Worm (Caenorhabditis elegans): Measurements from ENCODE around the gene srbc-67.

ce11 chrV:3507691-3508090, 33.3 kb downstream of the srbc-67 start, which contains the start of gene str-225:
- TF ChIP-seq aha-1 (tag) (no peak), nhr-76 (tag; optimal IDR thresholded peaks at IDR 0.05) (no peak), unc-130 (GFP tag; optimal IDR thresholded peaks at IDR 0.05) (no peak), mdl-1 (tag; optimal IDR thresholded peaks at IDR 0.05) (no peak), spr-1 (tag; optimal IDR thresholded peaks at IDR 0.05) (no peak), unc-39 (tag; optimal IDR thresholded peaks at IDR 0.05) (no peak), jun-1 (tag; optimal IDR thresholded peaks at IDR 0.05) (no peak), lin-29 (GFP tag; IDR thresholded peaks at IDR 0.05) (no peak), nhr-28 (tag; optimal IDR thresholded peaks at IDR 0.05) (no peak), dve-1 (tag; optimal IDR thresholded peaks at IDR 0.05; ENCODE audit: insufficient read depth) (no peak), lin-13 (GFP tag; optimal IDR thresholded peaks at IDR 0.05) (no peak)
